Worm (Caenorhabditis elegans) whole organism, midembryonic: ENCODE results near the gene C34F11.5.

Experiments used
- T22C8.4 ChIP-seq: fragments of 200-800 bp; sonication (Bioruptor generic); IDR thresholded peaks from 2 replicates; pipeline ENCODE4 v1.3.6; 2022; ENCODE audit warnings: missing genetic modification characterization, missing compliant biosample characterization
- cog-1 ChIP-seq: sonication (generic microtip); optimal IDR thresholded peaks from 2 replicates; lab custom pipeline; 2016; ENCODE audit warnings: missing genetic modification characterization, missing compliant biosample characterization
- flt-1 ChIP-seq: fragments of 200-800 bp; sonication (Bioruptor generic); IDR thresholded peaks from 2 replicates; pipeline ENCODE4 v1.3.6; 2022; ENCODE audit warnings: missing genetic modification characterization, missing compliant biosample characterization
- klf-2 ChIP-seq: fragments of 200-800 bp; sonication (Bioruptor generic); conservative IDR thresholded peaks from 2 replicates; pipeline ENCODE4 v1.3.6; 2022; ENCODE audit warnings: missing genetic modification reagents, missing genetic modification characterization, missing compliant biosample characterization
- med-1 ChIP-seq: sonication (generic microtip); optimal IDR thresholded peaks from 2 replicates; lab custom pipeline; 2017; ENCODE audit warnings: missing genetic modification characterization, mild to moderate bottlenecking, missing compliant biosample characterization, antibody characterized with exemption, missing genetic modification reagents; ENCODE audit not compliant: insufficient read depth
- ref-1 ChIP-seq: fragments of 200-800 bp; sonication (Bioruptor generic); conservative IDR thresholded peaks from 2 replicates; pipeline ENCODE4 v1.3.6; 2022; ENCODE audit warnings: missing genetic modification reagents, missing genetic modification characterization, missing compliant biosample characterization
- tab-1 ChIP-seq: fragments of 200-800 bp; sonication (Bioruptor generic); IDR thresholded peaks from 2 replicates; pipeline ENCODE4 v1.3.6; 2022; ENCODE audit warnings: missing genetic modification characterization, missing compliant biosample characterization
- ztf-23 ChIP-seq: fragments of 200-800 bp; sonication (Bioruptor generic); IDR thresholded peaks from 2 replicates; pipeline ENCODE4 v1.3.6; 2022; ENCODE audit warnings: missing genetic modification reagents, missing genetic modification characterization, missing compliant biosample characterization
- ztf-29 ChIP-seq: fragments of 200-800 bp; sonication (Bioruptor generic); IDR thresholded peaks from 2 replicates; pipeline ENCODE4 v1.3.6; 2022; ENCODE audit warnings: missing genetic modification reagents, missing genetic modification characterization, missing compliant biosample characterization

Gene C34F11.5

ce11 chrII:5220648-5221047, 25.0 kb downstream of the C34F11.5 start:
- TF ChIP-seq ref-1 (GFP tag; lab: Robert Waterston, UW), result no peak
- TF ChIP-seq tab-1 (GFP tag; lab: Robert Waterston, UW), result no peak

ce11 chrII:5222830-5223229, 27.2 kb downstream of the C34F11.5 start:
- no peak for TF ChIP-seq cog-1

- TF ChIP-seq flt-1 (GFP tag; lab: Robert Waterston, UW) (no peak), med-1 (no peak), klf-2 (GFP tag; lab: Robert Waterston, UW) (no peak), tab-1 (GFP tag; lab: Robert Waterston, UW) (no peak), ztf-23 (GFP tag; lab: Robert Waterston, UW) (no peak), ztf-29 (GFP tag; lab: Robert Waterston, UW) (no peak), cog-1 (no peak), T22C8.4 (no peak), ref-1 (GFP tag; lab: Robert Waterston, UW) (no peak)
These were observed 29.7 kb downstream of the C34F11.5 start, which contains the start of gene dsh-1 for ce11 chrII:5225284-5225683. dsh-1 (minus strand) TSS chrII:5225384.

ce11 chrII:5226309-5226708, 30.7 kb downstream of the C34F11.5 start:
- TF ChIP-seq flt-1 (GFP tag; lab: Robert Waterston, UW) (peak; percentile 17; the same call in 1 of the 2 replicates), ztf-23 (GFP tag; lab: Robert Waterston, UW) (0 out of 2 replicates have a peak, but pooled peaks have one; percentile 54), tab-1 (GFP tag; lab: Robert Waterston, UW) (no peak)

- TF ChIP-seq ztf-29 (GFP tag; lab: Robert Waterston, UW), result no peak
- no peak for TF ChIP-seq tab-1 (GFP tag; lab: Robert Waterston, UW)
- no peak for TF ChIP-seq ztf-23 (GFP tag; lab: Robert Waterston, UW)
- no peak for TF ChIP-seq ref-1 (GFP tag; lab: Robert Waterston, UW)
- no peak for TF ChIP-seq klf-2 (GFP tag; lab: Robert Waterston, UW)
- TF ChIP-seq cog-1, result peak; percentile 16
- no peak for TF ChIP-seq T22C8.4
- 0 out of 2 replicates have a peak, but pooled peaks have one; percentile 30 for TF ChIP-seq flt-1 (GFP tag; lab: Robert Waterston, UW)
- no peak for TF ChIP-seq med-1
These were observed 32.2 kb downstream of the C34F11.5 start for ce11 chrII:5227768-5228167.

ce11 chrII:5228662-5229061, 33.1 kb downstream of the C34F11.5 start:
- TF ChIP-seq flt-1 (GFP tag; lab: Robert Waterston, UW), result no peak
- 0 out of 2 replicates have a peak, but pooled peaks have one; percentile 41 for TF ChIP-seq tab-1 (GFP tag; lab: Robert Waterston, UW)

- TF ChIP-seq ztf-29 (GFP tag; lab: Robert Waterston, UW) (no peak), flt-1 (GFP tag; lab: Robert Waterston, UW) (no peak), cog-1 (no peak), ztf-23 (GFP tag; lab: Robert Waterston, UW) (no peak), T22C8.4 (no peak), klf-2 (GFP tag; lab: Robert Waterston, UW) (no peak), tab-1 (GFP tag; lab: Robert Waterston, UW) (no peak), med-1 (no peak), ref-1 (GFP tag; lab: Robert Waterston, UW) (no peak)
These were observed 34.0 kb downstream of the C34F11.5 start, which contains the start of gene EGAP2.2 for ce11 chrII:5229596-5229995. EGAP2.2 (plus strand) TSS chrII:5229896.

- peak; percentile 49; the same call in 1 of the 2 replicates for TF ChIP-seq flt-1 (GFP tag; lab: Robert Waterston, UW)
- 0 out of 2 replicates have a peak, but pooled peaks have one; percentile 34 for TF ChIP-seq T22C8.4
- no peak for TF ChIP-seq ztf-29 (GFP tag; lab: Robert Waterston, UW)
These were observed 35.5 kb downstream of the C34F11.5 start, which contains the start of gene EGAP2.1 for ce11 chrII:5231111-5231510. EGAP2.1 (plus strand) TSS chrII:5231411.

ce11 chrII:5234728-5235127, 39.1 kb downstream of the C34F11.5 start:
- TF ChIP-seq flt-1 (GFP tag; lab: Robert Waterston, UW) (no peak), klf-2 (GFP tag; lab: Robert Waterston, UW) (no peak), T22C8.4 (no peak), tab-1 (GFP tag; lab: Robert Waterston, UW) (no peak), ref-1 (GFP tag; lab: Robert Waterston, UW) (no peak), cog-1 (no peak), ztf-23 (GFP tag; lab: Robert Waterston, UW) (no peak), med-1 (no peak), ztf-29 (GFP tag; lab: Robert Waterston, UW) (no peak)

- TF ChIP-seq cog-1 (no peak), T22C8.4 (no peak), ztf-29 (GFP tag; lab: Robert Waterston, UW) (no peak), med-1 (no peak), flt-1 (GFP tag; lab: Robert Waterston, UW) (no peak), klf-2 (GFP tag; lab: Robert Waterston, UW) (no peak), tab-1 (GFP tag; lab: Robert Waterston, UW) (no peak), ztf-23 (GFP tag; lab: Robert Waterston, UW) (no peak)
These were observed 40.2 kb downstream of the C34F11.5 start, which contains the start of gene pho-1 for ce11 chrII:5235758-5236157. pho-1 (minus strand) TSS chrII:5235846.

- TF ChIP-seq ref-1 (GFP tag; lab: Robert Waterston, UW) (0 out of 2 replicates have a peak, but pooled peaks have one; percentile 15), ztf-23 (GFP tag; lab: Robert Waterston, UW) (peak; percentile 56; the same call in 1 of the 2 replicates), T22C8.4 (no peak), ztf-29 (GFP tag; lab: Robert Waterston, UW) (peak; percentile 62; the same call in 1 of the 2 replicates), tab-1 (GFP tag; lab: Robert Waterston, UW) (no peak), med-1 (no peak), klf-2 (GFP tag; lab: Robert Waterston, UW) (no peak), flt-1 (GFP tag; lab: Robert Waterston, UW) (peak; percentile 72)
These were observed 42.1 kb downstream of the C34F11.5 start for ce11 chrII:5237699-5238098.
